Worm (Caenorhabditis elegans) whole organism, L4 larva: ENCODE measurements around the gene acs-22.
A peak's percentile ranks its signal among the peaks of the same experiment; 100 is the strongest.

ENCODE experiments used
- F44E2.7 ChIP-seq: fragments of 200-800 bp; sonication (Bioruptor generic); IDR thresholded peaks from 2 replicates; pipeline ENCODE4 v2.1.2; 2022; ENCODE audit warnings: missing genetic modification characterization, missing compliant biosample characterization
- R02D3.7 ChIP-seq: fragments of 150-350 bp; sonication (generic microtip); optimal IDR thresholded peaks from 3 replicates; lab custom pipeline; 2014; ENCODE audit warnings: missing biosample characterization, missing genetic modification characterization
- T20F7.1 ChIP-seq: fragments of 200-800 bp; sonication (Bioruptor generic); optimal IDR thresholded peaks from 2 replicates; lab custom pipeline; 2018; ENCODE audit warnings: mild to moderate bottlenecking, missing genetic modification characterization, missing compliant biosample characterization
- T26A8.4 ChIP-seq: fragments of 200-800 bp; sonication (Bioruptor generic); IDR thresholded peaks from 2 replicates; pipeline ENCODE4 v1.3.6; 2022; ENCODE audit warnings: missing genetic modification characterization, missing compliant biosample characterization
- Y105C5A.15 ChIP-seq: fragments of 200-800 bp; sonication (Bioruptor generic); IDR thresholded peaks from 2 replicates; pipeline ENCODE4 v1.3.6; 2022; ENCODE audit warnings: missing genetic modification characterization, missing compliant biosample characterization
- Y48G9A.11 ChIP-seq: fragments of 200-800 bp; sonication (Bioruptor generic); IDR thresholded peaks from 2 replicates; pipeline ENCODE4 v1.3.6; 2022; ENCODE audit warnings: missing genetic modification reagents, missing genetic modification characterization, missing compliant biosample characterization
- Y5F2A.4 ChIP-seq: fragments of 200-800 bp; sonication (Bioruptor generic); optimal IDR thresholded peaks from 2 replicates; lab custom pipeline; 2018; ENCODE audit warnings: mild to moderate bottlenecking, missing genetic modification characterization, missing compliant biosample characterization
- aha-1 ChIP-seq: fragments of 150-350 bp; peaks from one replicate; lab custom pipeline; 2014; ENCODE audit warnings: missing biosample characterization, missing genetic modification characterization
- aly-2 ChIP-seq: sonication (generic microtip); optimal IDR thresholded peaks from 2 replicates; lab custom pipeline; 2018; ENCODE audit warnings: missing biosample characterization, missing genetic modification characterization
- arid-1 ChIP-seq: fragments of 200-800 bp; sonication (Bioruptor generic); conservative IDR thresholded peaks from 2 replicates; pipeline ENCODE4 v1.3.6; 2022; ENCODE audit warnings: missing genetic modification reagents, missing genetic modification characterization, missing compliant biosample characterization
- ceh-20 ChIP-seq: fragments of 200-800 bp; sonication (Bioruptor generic); IDR thresholded peaks from 2 replicates; pipeline ENCODE4 v1.3.6; 2022; ENCODE audit warnings: missing genetic modification reagents, missing genetic modification characterization, missing compliant biosample characterization
- ceh-32 ChIP-seq: sonication (generic microtip); optimal IDR thresholded peaks from 2 replicates; lab custom pipeline; 2016; ENCODE audit warnings: mild to moderate bottlenecking, missing genetic modification characterization, missing compliant biosample characterization; ENCODE audit not compliant: poor library complexity
- ceh-82 ChIP-seq: sonication (generic microtip); optimal IDR thresholded peaks from 2 replicates; lab custom pipeline; 2017; ENCODE audit warnings: missing biosample characterization, missing genetic modification characterization
- daf-16 ChIP-seq, 3 experiments: sonication (generic microtip); optimal IDR thresholded peaks; 2 replicates each; lab custom pipeline; 2016 to 2017; ENCODE audit warnings: missing genetic modification characterization in 3 of 3, missing genetic modification reagents in 3 of 3, mild to moderate bottlenecking in 2 of 3, missing compliant biosample characterization in 2 of 3, missing biosample characterization in 1 of 3, moderate library complexity in 1 of 3
- daf-19 ChIP-seq: fragments of 200-800 bp; sonication (Bioruptor generic); conservative IDR thresholded peaks from 2 replicates; pipeline ENCODE4 v1.3.6; 2022; ENCODE audit warnings: missing genetic modification characterization, missing compliant biosample characterization
- dmd-8 ChIP-seq: fragments of 200-800 bp; sonication (Bioruptor generic); IDR thresholded peaks from 2 replicates; pipeline ENCODE4 v1.3.6; 2022; ENCODE audit warnings: missing genetic modification characterization, missing compliant biosample characterization
- duxl-1 ChIP-seq: sonication (generic microtip); optimal IDR thresholded peaks from 2 replicates; lab custom pipeline; 2016; ENCODE audit warnings: mild to moderate bottlenecking, missing genetic modification characterization, moderate library complexity, missing compliant biosample characterization; ENCODE audit not compliant: poor library complexity
- egl-27 ChIP-seq: sonication (generic microtip); optimal IDR thresholded peaks from 3 replicates; lab custom pipeline; 2017; ENCODE audit warnings: missing biosample characterization, missing genetic modification reagents, missing genetic modification characterization
- fkh-10 ChIP-seq: fragments of 150-350 bp; optimal IDR thresholded peaks from 2 replicates; lab custom pipeline; 2014; ENCODE audit warnings: missing biosample characterization, missing genetic modification reagents, missing genetic modification characterization
- fos-1 ChIP-seq: fragments of 150-350 bp; optimal IDR thresholded peaks from 2 replicates; lab custom pipeline; 2014; ENCODE audit warnings: missing biosample characterization, missing genetic modification characterization
- hif-1 ChIP-seq, 2 experiments: sonication (generic microtip); optimal IDR thresholded peaks; 2 replicates each; lab custom pipeline; 2016 to 2017; ENCODE audit warnings: missing compliant biosample characterization in 2 of 2, missing genetic modification characterization in 2 of 2, missing genetic modification reagents in 2 of 2, missing genotype in 2 of 2, mild to moderate bottlenecking in 1 of 2
- hlh-11 ChIP-seq: fragments of 200-800 bp; sonication (Bioruptor generic); optimal IDR thresholded peaks from 2 replicates; lab custom pipeline; 2018; ENCODE audit warnings: mild to moderate bottlenecking, missing genetic modification characterization, missing compliant biosample characterization
- hmg-1.1 ChIP-seq: fragments of 200-800 bp; sonication (Bioruptor generic); IDR thresholded peaks from 2 replicates; pipeline ENCODE4 v1.3.6; 2022; ENCODE audit warnings: missing genetic modification reagents, missing genetic modification characterization, missing compliant biosample characterization
- lim-7 ChIP-seq: fragments of 200-800 bp; sonication (Bioruptor generic); IDR thresholded peaks from 2 replicates; pipeline ENCODE4 v1.3.6; 2022; ENCODE audit warnings: missing genetic modification characterization, missing compliant biosample characterization
- lin-1 ChIP-seq: fragments of 200-800 bp; sonication (Bioruptor generic); IDR thresholded peaks from 2 replicates; pipeline ENCODE4 v1.3.6; 2022; ENCODE audit warnings: missing genetic modification reagents, missing genetic modification characterization, missing compliant biosample characterization
- lin-13 ChIP-seq: fragments of 150-350 bp; optimal IDR thresholded peaks from 2 replicates; lab custom pipeline; 2014; ENCODE audit warnings: missing biosample characterization, missing genetic modification reagents, missing genetic modification characterization
- lin-38 ChIP-seq: fragments of 200-800 bp; sonication (Bioruptor generic); IDR thresholded peaks from 2 replicates; pipeline ENCODE4 v1.3.6; 2022; ENCODE audit warnings: missing genetic modification reagents, missing genetic modification characterization, missing compliant biosample characterization
- mep-1 ChIP-seq: fragments of 150-350 bp; sonication (generic microtip); optimal IDR thresholded peaks from 3 replicates; lab custom pipeline; 2014; ENCODE audit warnings: missing biosample characterization, missing genetic modification characterization
- mes-2 ChIP-seq: sonication (generic microtip); optimal IDR thresholded peaks from 2 replicates; lab custom pipeline; 2016; ENCODE audit warnings: missing genotype, mild to moderate bottlenecking, missing genetic modification characterization, missing compliant biosample characterization; ENCODE audit not compliant: poor library complexity, severe bottlenecking
- mxl-3 ChIP-seq: fragments of 200-800 bp; sonication (Bioruptor generic); optimal IDR thresholded peaks from 2 replicates; lab custom pipeline; 2018; ENCODE audit warnings: mild to moderate bottlenecking, missing genetic modification characterization, missing compliant biosample characterization
- nhr-102 ChIP-seq: sonication (generic microtip); optimal IDR thresholded peaks from 2 replicates; lab custom pipeline; 2016; ENCODE audit warnings: mild to moderate bottlenecking, missing genetic modification characterization, moderate library complexity, missing compliant biosample characterization
- nhr-11 ChIP-seq: fragments of 150-350 bp; optimal IDR thresholded peaks from 2 replicates; lab custom pipeline; 2014; ENCODE audit warnings: missing biosample characterization, missing genetic modification characterization
- nhr-111 ChIP-seq: fragments of 200-800 bp; sonication (Bioruptor generic); optimal IDR thresholded peaks from 2 replicates; lab custom pipeline; 2018; ENCODE audit warnings: mild to moderate bottlenecking, missing genetic modification characterization, missing compliant biosample characterization
- nhr-237 ChIP-seq: sonication (generic microtip); optimal IDR thresholded peaks from 2 replicates; lab custom pipeline; 2017; ENCODE audit warnings: missing biosample characterization, missing genetic modification characterization
- nhr-25 ChIP-seq: sonication (generic microtip); optimal IDR thresholded peaks from 2 replicates; lab custom pipeline; 2017; ENCODE audit warnings: missing genetic modification characterization, mild to moderate bottlenecking, missing compliant biosample characterization, antibody characterized with exemption, moderate library complexity, borderline replicate concordance; ENCODE audit not compliant: insufficient read depth
- nhr-28 ChIP-seq: fragments of 150-350 bp; optimal IDR thresholded peaks from 2 replicates; lab custom pipeline; 2014; ENCODE audit warnings: missing biosample characterization, missing genetic modification characterization
- nhr-41 ChIP-seq: fragments of 200-800 bp; sonication (Bioruptor generic); IDR thresholded peaks from 2 replicates; pipeline ENCODE4 v1.3.6; 2022; ENCODE audit warnings: missing genetic modification reagents, missing genetic modification characterization, missing compliant biosample characterization
- nhr-48 ChIP-seq: sonication (generic microtip); optimal IDR thresholded peaks from 2 replicates; lab custom pipeline; 2016; ENCODE audit warnings: mild to moderate bottlenecking, missing genetic modification characterization, missing compliant biosample characterization
- nhr-76 ChIP-seq: fragments of 150-350 bp; optimal IDR thresholded peaks from 2 replicates; lab custom pipeline; 2014; ENCODE audit warnings: missing biosample characterization, missing genetic modification characterization
- php-3 ChIP-seq: fragments of 200-800 bp; sonication (Bioruptor generic); IDR thresholded peaks from 2 replicates; pipeline ENCODE4 v1.3.6; 2022; ENCODE audit warnings: missing genetic modification reagents, missing genetic modification characterization, missing compliant biosample characterization
- rbr-2 ChIP-seq: sonication (generic microtip); optimal IDR thresholded peaks from 2 replicates; lab custom pipeline; 2016; ENCODE audit warnings: missing genotype, missing genetic modification characterization, missing compliant biosample characterization
- saeg-2 ChIP-seq: fragments of 200-800 bp; sonication (Bioruptor generic); IDR thresholded peaks from 2 replicates; pipeline ENCODE4 v1.3.6; 2022; ENCODE audit warnings: missing genetic modification reagents, missing genetic modification characterization, missing compliant biosample characterization
- skn-1 ChIP-seq: fragments of 150-350 bp; optimal IDR thresholded peaks from 2 replicates; lab custom pipeline; 2014; ENCODE audit warnings: missing biosample characterization, missing genetic modification characterization
- spr-1 ChIP-seq: sonication (generic microtip); optimal IDR thresholded peaks from 2 replicates; lab custom pipeline; 2016; ENCODE audit warnings: mild to moderate bottlenecking, missing genetic modification characterization, missing compliant biosample characterization
- spr-3 ChIP-seq: fragments of 200-800 bp; sonication (Bioruptor generic); optimal IDR thresholded peaks from 2 replicates; lab custom pipeline; 2018; ENCODE audit warnings: mild to moderate bottlenecking, missing genetic modification characterization, missing compliant biosample characterization
- unc-39 ChIP-seq: sonication (generic microtip); optimal IDR thresholded peaks from 2 replicates; lab custom pipeline; 2017; ENCODE audit warnings: missing biosample characterization, missing genetic modification characterization
- zfp-3 ChIP-seq: fragments of 200-800 bp; sonication (Bioruptor generic); conservative IDR thresholded peaks from 2 replicates; pipeline ENCODE4 v1.3.6; 2022; ENCODE audit warnings: missing genetic modification reagents, missing genetic modification characterization, missing compliant biosample characterization
- zip-11 ChIP-seq: fragments of 200-800 bp; sonication (Bioruptor generic); IDR thresholded peaks from 2 replicates; pipeline ENCODE4 v1.3.6; 2022; ENCODE audit warnings: missing genetic modification characterization, missing compliant biosample characterization
- zip-2 ChIP-seq: fragments of 150-350 bp; optimal IDR thresholded peaks from 2 replicates; lab custom pipeline; 2014; ENCODE audit warnings: missing biosample characterization, missing genetic modification characterization
- ztf-11 ChIP-seq: fragments of 150-350 bp; optimal IDR thresholded peaks from 2 replicates; lab custom pipeline; 2014; ENCODE audit warnings: missing biosample characterization, missing genetic modification characterization
- ztf-7 ChIP-seq: fragments of 150-350 bp; optimal IDR thresholded peaks from 2 replicates; lab custom pipeline; 2014; ENCODE audit warnings: missing biosample characterization, missing genetic modification characterization

acs-22 gene

ce11 chrX:8925443-8925842 is 5.5 kb upstream of the acs-22 start (continued):
- TF ChIP-seq mep-1, result peak; percentile 15
- TF ChIP-seq Y5F2A.4, result no peak
- peak in 1 of 2 experiments; percentile 24 for TF ChIP-seq hif-1 (tag; optimal IDR thresholded peaks at IDR 0.05; lab: Kevin White, UChicago)
- TF ChIP-seq nhr-11 (tag; lab: Kevin White, UChicago), result no peak
- TF ChIP-seq skn-1 (tag; lab: Kevin White, UChicago), result no peak
- no peak for TF ChIP-seq dmd-8 (GFP tag; lab: Robert Waterston, UW)
- no peak for TF ChIP-seq T26A8.4 (GFP tag; lab: Robert Waterston, UW)
- no peak for TF ChIP-seq aly-2 (tag; lab: Kevin White, UChicago)
- no peak for TF ChIP-seq R02D3.7 (tag; lab: Kevin White, UChicago)
- 0 out of 2 replicates have a peak, but pooled peaks have one; percentile 23 for TF ChIP-seq nhr-41
- peak; percentile 51; the same call in 1 of the 2 replicates for TF ChIP-seq daf-19
- no peak for TF ChIP-seq fkh-10
- no peak for TF ChIP-seq nhr-28 (tag; lab: Kevin White, UChicago)
- no peak for TF ChIP-seq lin-13
- TF ChIP-seq hlh-11 (tag; lab: Kevin White, UChicago), result no peak
- TF ChIP-seq ceh-82, result no peak
- TF ChIP-seq lin-38 (GFP tag; lab: Robert Waterston, UW), result no peak
- TF ChIP-seq nhr-111 (GFP tag; lab: Kevin White, UChicago), result no peak
- no peak for TF ChIP-seq ceh-32 (tag; lab: Kevin White, UChicago)
- TF ChIP-seq zip-2 (tag; lab: Kevin White, UChicago), result no peak
- peak; percentile 33 for TF ChIP-seq spr-1 (tag; lab: Kevin White, UChicago)
- peak in 1 of 2 experiments; percentile 42 for TF ChIP-seq daf-16 (GFP tag; optimal IDR thresholded peaks at IDR 0.05; lab: Kevin White, UChicago)
- TF ChIP-seq daf-16 (tag; optimal IDR thresholded peaks at IDR 0.05; lab: Kevin White, UChicago), result peak; percentile 34
- peak; percentile 16 for TF ChIP-seq mxl-3
- peak; percentile 24 for TF ChIP-seq nhr-48 (tag; lab: Kevin White, UChicago)
- TF ChIP-seq Y105C5A.15 (GFP tag; lab: Robert Waterston, UW), result no peak
- no peak for TF ChIP-seq fos-1 (tag; lab: Kevin White, UChicago)
- no peak for TF ChIP-seq zip-11 (GFP tag; lab: Robert Waterston, UW)
- 0 out of 2 replicates have a peak, but pooled peaks have one; percentile 15 for TF ChIP-seq zfp-3 (GFP tag; lab: Robert Waterston, UW)
- peak; percentile 67; the same call in 1 of the 2 replicates for TF ChIP-seq arid-1 (GFP tag; lab: Robert Waterston, UW)
- TF ChIP-seq ceh-20 (GFP tag; lab: Robert Waterston, UW), result no peak
- TF ChIP-seq unc-39 (tag; lab: Kevin White, UChicago), result no peak
- TF ChIP-seq lin-1 (GFP tag; lab: Robert Waterston, UW), result no peak
- peak; percentile 18 for TF ChIP-seq duxl-1 (tag; lab: Kevin White, UChicago)
- TF ChIP-seq nhr-102 (tag; lab: Kevin White, UChicago), result no peak
- no peak for TF ChIP-seq ztf-7
- peak; percentile 58; the same call in 1 of the 2 replicates for TF ChIP-seq hmg-1.1
- TF ChIP-seq rbr-2 (tag; lab: Kevin White, UChicago), result no peak
- TF ChIP-seq mes-2, result no peak
- TF ChIP-seq F44E2.7 (GFP tag; lab: Robert Waterston, UW), result no peak
- peak; percentile 86 for TF ChIP-seq lim-7 (GFP tag; lab: Robert Waterston, UW)
- TF ChIP-seq nhr-76 (tag; lab: Kevin White, UChicago), result no peak
- TF ChIP-seq nhr-237 (tag; lab: Kevin White, UChicago), result no peak
- no peak for TF ChIP-seq T20F7.1 (GFP tag; lab: Kevin White, UChicago)
- TF ChIP-seq egl-27, result no peak
- peak; percentile 60; the same call in 1 of the 2 replicates for TF ChIP-seq php-3 (GFP tag; lab: Robert Waterston, UW)
- TF ChIP-seq Y48G9A.11, result no peak
- no peak for TF ChIP-seq saeg-2
- TF ChIP-seq ztf-11 (tag; lab: Kevin White, UChicago), result no peak
- no peak for TF ChIP-seq aha-1 (tag; lab: Kevin White, UChicago)
- no peak for TF ChIP-seq nhr-25
- TF ChIP-seq spr-3, result no peak
